Fruit fly (Drosophila melanogaster): ENCODE measurements around the gene CG33985.

Gene CG33985

dm6 chr3L:15530638-15531225 is 4.1 kb upstream of the CG33985 start:
- TF ChIP-seq CG11504 (tag; optimal IDR thresholded peaks at IDR 0.05) = no peak
- TF ChIP-seq CG3995 (GFP tag; optimal IDR thresholded peaks at IDR 0.05) = no peak
- TF ChIP-seq CG33557 (GFP tag; optimal IDR thresholded peaks at IDR 0.05) = peak; percentile 57
- peak; percentile 0 for TF ChIP-seq tap (tag; optimal IDR thresholded peaks at IDR 0.05)
- no peak for TF ChIP-seq CG13296 (GFP tag; optimal IDR thresholded peaks at IDR 0.05)
- no peak for TF ChIP-seq pan (optimal IDR thresholded peaks at IDR 0.05)
- TF ChIP-seq pan (GFP tag; optimal IDR thresholded peaks at IDR 0.05 in 1 of 2, IDR thresholded peaks at IDR 0.05 in 1 of 2) = no peak
- TF ChIP-seq sens (GFP tag) = peak; percentile 75
- no peak for TF ChIP-seq CG11247 (GFP tag; IDR thresholded peaks at IDR 0.05)
- no peak for TF ChIP-seq ranshi (GFP tag; IDR thresholded peaks at IDR 0.05)
- no peak for TF ChIP-seq az2 (GFP tag; optimal IDR thresholded peaks at IDR 0.05)
- TF ChIP-seq nom (GFP tag; optimal IDR thresholded peaks at IDR 0.05) = peak; percentile 32
- peak; percentile 24 for TF ChIP-seq lab (GFP tag; optimal IDR thresholded peaks at IDR 0.05)
- no peak for TF ChIP-seq gsb-n (tag; optimal IDR thresholded peaks at IDR 0.05)
- peak; percentile 35 for TF ChIP-seq CG12299 (tag; optimal IDR thresholded peaks at IDR 0.05)
- no peak for TF ChIP-seq da (GFP tag; optimal IDR thresholded peaks at IDR 0.05)
- peak; percentile 28 for TF ChIP-seq CG14710 (tag; optimal IDR thresholded peaks at IDR 0.05)
- TF ChIP-seq CG6813 (GFP tag; optimal IDR thresholded peaks at IDR 0.05) = peak; percentile 31
- TF ChIP-seq CG8290 (GFP tag; optimal IDR thresholded peaks at IDR 0.05) = no peak
- TF ChIP-seq CG8290 (tag; optimal IDR thresholded peaks at IDR 0.05) = peak; percentile 34 to 49
- TF ChIP-seq CG4328 (GFP tag; optimal IDR thresholded peaks at IDR 0.05) = peak; percentile 29
- peak; percentile 3 for TF ChIP-seq CG8924 (tag; optimal IDR thresholded peaks at IDR 0.05)
- TF ChIP-seq Sox100B (GFP tag; optimal IDR thresholded peaks at IDR 0.05) = peak; percentile 29
- TF ChIP-seq CG2678 (tag; optimal IDR thresholded peaks at IDR 0.05) = peak; percentile 37
- peak; percentile 23 for TF ChIP-seq CG3407 (GFP tag; optimal IDR thresholded peaks at IDR 0.05)
- peak; percentile 43; the same call in 1 of the 3 replicates for TF ChIP-seq ci (GFP tag; IDR thresholded peaks at IDR 0.05)
- no peak for TF ChIP-seq E2f2 (GFP tag; IDR thresholded peaks at IDR 0.05)
- TF ChIP-seq CG17568 (GFP tag; optimal IDR thresholded peaks at IDR 0.05) = peak; percentile 19
- peak; percentile 66 for TF ChIP-seq chm (GFP tag; IDR thresholded peaks at IDR 0.05)
- TF ChIP-seq CG8359 (GFP tag; optimal IDR thresholded peaks at IDR 0.05; ENCODE audit: borderline replicate concordance) = no peak
- TF ChIP-seq Sox102F (GFP tag; optimal IDR thresholded peaks at IDR 0.05) = no peak
- peak; percentile 32 for TF ChIP-seq MTF-1 (GFP tag; optimal IDR thresholded peaks at IDR 0.05; ENCODE audit: borderline replicate concordance)
- TF ChIP-seq CG5180 (GFP tag; optimal IDR thresholded peaks at IDR 0.05) = peak; percentile 33
- TF ChIP-seq lbe (GFP tag; optimal IDR thresholded peaks at IDR 0.05) = peak; percentile 12
- no peak for TF ChIP-seq tin (GFP tag; optimal IDR thresholded peaks at IDR 0.05)
- TF ChIP-seq CG12071 (GFP tag; optimal IDR thresholded peaks at IDR 0.05) = peak; percentile 26
- peak; percentile 36 for TF ChIP-seq Med (GFP tag)
- no peak for TF ChIP-seq zf30C (GFP tag; optimal IDR thresholded peaks at IDR 0.05)
- peak; percentile 43 for TF ChIP-seq Asciz (GFP tag; optimal IDR thresholded peaks at IDR 0.05)
- peak; percentile 40 for TF ChIP-seq CG4707 (GFP tag; optimal IDR thresholded peaks at IDR 0.05)
- TF ChIP-seq CG18476 (GFP tag; optimal IDR thresholded peaks at IDR 0.05) = no peak
- peak; percentile 66 for TF ChIP-seq CG12769 (tag; optimal IDR thresholded peaks at IDR 0.05)
- peak; percentile 28 for TF ChIP-seq CG1603 (tag; optimal IDR thresholded peaks at IDR 0.05)
- TF ChIP-seq Dfd (GFP tag; optimal IDR thresholded peaks at IDR 0.05) = no peak
- no peak for TF ChIP-seq lov (optimal IDR thresholded peaks at IDR 0.05)
- no peak for TF ChIP-seq lov (GFP tag; IDR thresholded peaks at IDR 0.05)
- TF ChIP-seq sqz (GFP tag; optimal IDR thresholded peaks at IDR 0.05) = no peak
- TF ChIP-seq kni (GFP tag; optimal IDR thresholded peaks at IDR 0.05) = peak; percentile 76
- peak; percentile 3 for TF ChIP-seq Sry-β (GFP tag; optimal IDR thresholded peaks at IDR 0.05)
- TF ChIP-seq CG15601 (tag; optimal IDR thresholded peaks at IDR 0.05) = peak; percentile 45

Data from whole organism, embryonic.